Fruit fly (Drosophila melanogaster): ENCODE results near the gene usp.

dm6 chrX:2061849-2062248 is 19.7 kb upstream of the usp start, which contains the start of gene Sik2:
- no peak for TF ChIP-seq Jra (GFP tag; optimal IDR thresholded peaks at IDR 0.05)
- TF ChIP-seq usp (GFP tag; optimal IDR thresholded peaks at IDR 0.05), result no peak
- TF ChIP-seq dmrt93B (GFP tag; optimal IDR thresholded peaks at IDR 0.05), result no peak
- TF ChIP-seq foxo (GFP tag; optimal IDR thresholded peaks at IDR 0.05), result no peak
- TF ChIP-seq sv (GFP tag; optimal IDR thresholded peaks at IDR 0.05), result no peak
- no peak for TF ChIP-seq woc (GFP tag; optimal IDR thresholded peaks at IDR 0.05)
